Worm (Caenorhabditis elegans) whole organism, L4 larva: ENCODE measurements around the gene F54E12.2.
"Not testable (repeated sequence)": the region's sequence is repeated elsewhere in the genome, so short reads cannot be mapped to it uniquely, and the experiment has no call there.

Source experiments
- attf-4 ChIP-seq: sonication (generic microtip); optimal IDR thresholded peaks from 3 replicates; lab custom pipeline; 2017; ENCODE audit warnings: missing biosample characterization, missing genetic modification characterization
- daf-12 ChIP-seq: fragments of 150-350 bp; optimal IDR thresholded peaks from 2 replicates; lab custom pipeline; 2014; ENCODE audit warnings: missing biosample characterization, missing genetic modification reagents, missing genetic modification characterization
- lin-13 ChIP-seq: fragments of 150-350 bp; optimal IDR thresholded peaks from 2 replicates; lab custom pipeline; 2014; ENCODE audit warnings: missing biosample characterization, missing genetic modification reagents, missing genetic modification characterization
- lin-29 ChIP-seq: fragments of 200-800 bp; sonication (Bioruptor generic); IDR thresholded peaks from 2 replicates; pipeline ENCODE4 v1.3.6; 2022; ENCODE audit warnings: missing genetic modification reagents, missing genetic modification characterization, missing compliant biosample characterization
- lsy-2 ChIP-seq, 2 experiments: fragments of 150-350 bp in 1 of 2; sonication (generic microtip) in 1 of 2; optimal IDR thresholded peaks; 2 replicates each; lab custom pipeline; 2014 to 2017; ENCODE audit warnings: missing biosample characterization in 2 of 2, missing genetic modification characterization in 2 of 2
- nhr-237 ChIP-seq: sonication (generic microtip); optimal IDR thresholded peaks from 2 replicates; lab custom pipeline; 2017; ENCODE audit warnings: missing biosample characterization, missing genetic modification characterization
- nhr-28 ChIP-seq: fragments of 150-350 bp; optimal IDR thresholded peaks from 2 replicates; lab custom pipeline; 2014; ENCODE audit warnings: missing biosample characterization, missing genetic modification characterization
- unc-130 ChIP-seq: sonication (generic microtip); optimal IDR thresholded peaks from 2 replicates; lab custom pipeline; 2016; ENCODE audit warnings: missing genetic modification reagents, missing genetic modification characterization, missing compliant biosample characterization
- zag-1 ChIP-seq: fragments of 150-350 bp; optimal IDR thresholded peaks from 2 replicates; lab custom pipeline; 2014; ENCODE audit warnings: missing biosample characterization, missing genetic modification characterization

- not testable (repeated sequence) for TF ChIP-seq attf-4 (tag; lab: Kevin White, UChicago); lin-29; nhr-237; lin-13 (GFP tag; lab: Kevin White, UChicago); zag-1 (tag; lab: Kevin White, UChicago); lsy-2 (tag; optimal IDR thresholded peaks at IDR 0.05; lab: Kevin White, UChicago); unc-130 (GFP tag; lab: Kevin White, UChicago); nhr-28 (tag; lab: Kevin White, UChicago); daf-12
These were observed 12.2 kb downstream of the F54E12.2 start, which contains the start of gene his-48 for ce11 chrIV:11324741-11325140.
